Fruit fly (Drosophila melanogaster): Measurements from ENCODE around the gene mtSSB.

Gene mtSSB

dm6 chr3R:16205155-16205778, at the start of gene mtSSB (continued):
- TF ChIP-seq TFAM (GFP tag; optimal IDR thresholded peaks at IDR 0.05) (peak; percentile 13), Dp (GFP tag; optimal IDR thresholded peaks at IDR 0.05) (peak; percentile 67), Bgb (GFP tag; IDR thresholded peaks at IDR 0.05; ENCODE audit: partially characterized antibody) (peak; percentile 99), zen (tag; optimal IDR thresholded peaks at IDR 0.05) (peak; percentile 86), inv (GFP tag; IDR thresholded peaks at IDR 0.05; ENCODE audit: partially characterized antibody) (peak; percentile 99), Dek (tag; optimal IDR thresholded peaks at IDR 0.05) (peak; percentile 79), CG33557 (GFP tag; optimal IDR thresholded peaks at IDR 0.05) (peak; percentile 68), CG9215 (GFP tag; IDR thresholded peaks at IDR 0.05) (peak; percentile 69), ken (GFP tag; IDR thresholded peaks at IDR 0.05) (peak; percentile 91), CG3065 (GFP tag; optimal IDR thresholded peaks at IDR 0.05) (peak; percentile 68), CoRest (tag; optimal IDR thresholded peaks at IDR 0.05) (peak; percentile 77), Hand (GFP tag; optimal IDR thresholded peaks at IDR 0.05) (no peak), H2.0 (GFP tag; IDR thresholded peaks at IDR 0.05) (peak; percentile 89), zf30C (GFP tag; optimal IDR thresholded peaks at IDR 0.05) (no peak), lbe (GFP tag; optimal IDR thresholded peaks at IDR 0.05) (peak; percentile 88), dati (GFP tag; IDR thresholded peaks at IDR 0.05) (peak; percentile 77), pho (GFP tag; optimal IDR thresholded peaks at IDR 0.05) (peak; percentile 63), Side (GFP tag; optimal IDR thresholded peaks at IDR 0.05) (peak; percentile 82), CG8765 (GFP tag; IDR thresholded peaks at IDR 0.05) (peak; percentile 74; the same call in 1 of the 2 replicates), cg (GFP tag; optimal IDR thresholded peaks at IDR 0.05) (peak; percentile 63), CG13894 (tag; optimal IDR thresholded peaks at IDR 0.05) (peak; percentile 87), grau (tag; optimal IDR thresholded peaks at IDR 0.05) (peak; percentile 84), sna (GFP tag; IDR thresholded peaks at IDR 0.05; ENCODE audit: partially characterized antibody) (peak; percentile 100), Fer3 (tag; optimal IDR thresholded peaks at IDR 0.05) (peak; percentile 85), CG13287 (GFP tag; IDR thresholded peaks at IDR 0.05; ENCODE audit: partially characterized antibody) (peak; percentile 100), CG15479 (GFP tag; optimal IDR thresholded peaks at IDR 0.05) (no peak), Elba2 (GFP tag; optimal IDR thresholded peaks at IDR 0.05) (peak; percentile 58), CG1792 (GFP tag; optimal IDR thresholded peaks at IDR 0.05) (peak; percentile 46), mld (GFP tag; IDR thresholded peaks at IDR 0.05; ENCODE audit: partially characterized antibody) (peak; percentile 96), pros (GFP tag; optimal IDR thresholded peaks at IDR 0.05) (peak; percentile 17), CG10321 (GFP tag; IDR thresholded peaks at IDR 0.05) (0 out of 2 replicates have a peak, but pooled peaks have one; percentile 56), CG9437 (GFP tag; optimal IDR thresholded peaks at IDR 0.05) (peak; percentile 37), disco-r (GFP tag; optimal IDR thresholded peaks at IDR 0.05) (peak; percentile 63), ewg (GFP tag; optimal IDR thresholded peaks at IDR 0.05) (peak; percentile 73), ato (GFP tag; IDR thresholded peaks at IDR 0.05; ENCODE audit: partially characterized antibody) (peak; percentile 96), cwo (GFP tag; optimal IDR thresholded peaks at IDR 0.05) (peak; percentile 56), CG6813 (GFP tag; optimal IDR thresholded peaks at IDR 0.05) (peak; percentile 59), Jarid2 (GFP tag; optimal IDR thresholded peaks at IDR 0.05) (peak; percentile 62), unpg (GFP tag; optimal IDR thresholded peaks at IDR 0.05) (peak; percentile 76), Hr78 (GFP tag; optimal IDR thresholded peaks at IDR 0.05) (peak in 1 of 2 experiments; percentile 57), CG2120 (GFP tag; optimal IDR thresholded peaks at IDR 0.05) (peak; percentile 85), nmo (GFP tag; optimal IDR thresholded peaks at IDR 0.05) (peak; percentile 76), Trl (optimal IDR thresholded peaks at IDR 0.05) (no peak), Trl (GFP tag; optimal IDR thresholded peaks at IDR 0.05) (peak; percentile 95), CG10462 (GFP tag; optimal IDR thresholded peaks at IDR 0.05) (peak; percentile 72), CG6654 (GFP tag; optimal IDR thresholded peaks at IDR 0.05) (peak; percentile 53), CG15011 (GFP tag; optimal IDR thresholded peaks at IDR 0.05) (peak; percentile 41), CG7372 (GFP tag; IDR thresholded peaks at IDR 0.05) (peak; percentile 72)

All from whole organism, embryonic.